Fruit fly (Drosophila melanogaster): ENCODE data around the gene CG31076.

CG31076 gene

dm6 chr3R:26989802-26990509 lies at the start of gene CG31076:
TSS of gene CG31076 (minus strand) at chr3R:26989852.
- TF ChIP-seq CG17801 (GFP tag; optimal IDR thresholded peaks at IDR 0.05; ENCODE audit: partially characterized antibody): no peak

- no peak for TF ChIP-seq CG17801 (GFP tag; optimal IDR thresholded peaks at IDR 0.05; ENCODE audit: partially characterized antibody)
These were observed 44.3 kb upstream of the CG31076 start for dm6 chr3R:27033935-27034334.

DNA sequence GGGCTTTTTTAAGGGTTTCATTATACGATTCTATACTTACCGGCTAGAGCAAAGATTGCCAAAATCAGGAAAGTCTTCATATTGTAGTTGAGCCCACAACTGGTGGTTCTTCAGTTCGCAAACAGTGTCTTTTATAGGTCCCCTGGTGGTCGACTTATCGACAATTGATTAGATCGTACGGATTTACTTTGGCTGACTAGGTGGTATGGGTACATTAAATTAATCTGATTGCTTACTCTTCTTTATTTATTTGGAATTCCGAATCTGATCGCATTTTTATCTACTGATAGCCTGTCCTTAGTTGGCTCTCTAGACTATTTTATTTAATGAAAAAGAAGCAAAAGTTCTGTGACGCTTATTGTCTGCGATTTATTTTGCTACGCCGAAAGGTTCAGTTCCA lies 36.4 kb upstream of the CG31076 start, which contains the start of gene CG6271:
Gene CG6271, minus strand, starts transcription at position 101 of the 400 bp plus-strand sequence.
- TF ChIP-seq CG17801 (GFP tag; optimal IDR thresholded peaks at IDR 0.05; ENCODE audit: partially characterized antibody): no peak

- no peak for TF ChIP-seq CG17801 (GFP tag; optimal IDR thresholded peaks at IDR 0.05; ENCODE audit: partially characterized antibody)
These were observed 33.5 kb upstream of the CG31076 start, which contains the start of gene CG6277 for dm6 chr3R:27023117-27023516. TSS of gene CG6277 (minus strand) at chr3R:27023217.

dm6 chr3R:27021278-27021677 lies 31.6 kb upstream of the CG31076 start, which contains the start of gene CG6283:
TSS of gene CG6283 (minus strand) at chr3R:27021378.
- TF ChIP-seq CG17801 (GFP tag; optimal IDR thresholded peaks at IDR 0.05; ENCODE audit: partially characterized antibody): no peak

- TF ChIP-seq CG17801 (GFP tag; optimal IDR thresholded peaks at IDR 0.05; ENCODE audit: partially characterized antibody): no peak
These were observed 30.1 kb upstream of the CG31076 start, which contains the start of gene CG17191 for dm6 chr3R:27019701-27020172. TSS of gene CG17191 (minus strand) at chr3R:27019751.

DNA sequence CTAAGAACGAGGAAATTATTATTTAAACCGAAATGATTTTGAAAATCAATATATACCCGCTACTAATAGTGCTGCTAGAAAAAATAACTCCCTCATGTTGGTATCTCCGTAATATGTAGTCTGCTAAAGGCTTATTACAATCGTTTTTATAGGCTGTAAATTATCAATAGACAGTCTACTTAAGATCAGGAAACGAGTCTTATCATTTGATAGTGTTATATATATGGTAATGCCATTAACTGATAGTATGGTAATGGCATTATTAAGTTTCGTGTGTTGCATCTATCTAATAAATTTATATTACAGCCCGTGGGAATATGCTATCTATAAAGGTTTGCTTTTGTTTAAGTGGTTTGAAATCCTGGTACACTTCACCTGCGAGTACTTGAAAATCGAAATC lies 28.5 kb upstream of the CG31076 start, which contains the start of gene CG17192:
Gene CG17192, minus strand, starts transcription at position 101 of the 400 bp plus-strand sequence.
- no peak for TF ChIP-seq CG17801 (GFP tag; optimal IDR thresholded peaks at IDR 0.05; ENCODE audit: partially characterized antibody)

DNA sequence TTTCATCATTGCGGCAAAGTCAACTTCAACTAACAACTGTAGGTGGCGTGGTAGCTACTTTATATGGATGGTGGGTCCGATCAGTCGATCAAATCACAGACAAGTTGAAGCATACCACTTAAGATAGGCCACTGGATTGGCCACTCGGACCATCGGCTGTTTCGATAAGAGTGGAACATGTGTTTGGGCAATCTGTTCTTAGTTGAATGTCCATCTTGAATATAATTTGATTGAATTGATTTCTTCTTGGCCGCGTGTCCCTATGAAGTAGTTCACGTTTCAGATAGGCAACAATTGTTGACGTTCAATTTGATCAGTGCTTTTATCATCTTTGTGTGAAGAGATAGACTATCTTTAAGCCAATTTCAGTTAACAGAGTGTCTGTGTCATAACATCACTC lies 17.4 kb upstream of the CG31076 start, which contains the start of gene CG6295:
Gene CG6295, minus strand, starts transcription at position 34 of the 400 bp plus-strand sequence.
- no peak for TF ChIP-seq CG17801 (GFP tag; optimal IDR thresholded peaks at IDR 0.05; ENCODE audit: partially characterized antibody)

dm6 chr3R:27005338-27005737 lies 15.7 kb upstream of the CG31076 start, which contains the start of gene CG6296:
TSS of gene CG6296 (minus strand) at chr3R:27005469.
- TF ChIP-seq CG17801 (GFP tag; optimal IDR thresholded peaks at IDR 0.05; ENCODE audit: partially characterized antibody): no peak

- no peak for TF ChIP-seq CG17801 (GFP tag; optimal IDR thresholded peaks at IDR 0.05; ENCODE audit: partially characterized antibody)
These were observed 13.1 kb upstream of the CG31076 start for dm6 chr3R:27002787-27003186.

DNA sequence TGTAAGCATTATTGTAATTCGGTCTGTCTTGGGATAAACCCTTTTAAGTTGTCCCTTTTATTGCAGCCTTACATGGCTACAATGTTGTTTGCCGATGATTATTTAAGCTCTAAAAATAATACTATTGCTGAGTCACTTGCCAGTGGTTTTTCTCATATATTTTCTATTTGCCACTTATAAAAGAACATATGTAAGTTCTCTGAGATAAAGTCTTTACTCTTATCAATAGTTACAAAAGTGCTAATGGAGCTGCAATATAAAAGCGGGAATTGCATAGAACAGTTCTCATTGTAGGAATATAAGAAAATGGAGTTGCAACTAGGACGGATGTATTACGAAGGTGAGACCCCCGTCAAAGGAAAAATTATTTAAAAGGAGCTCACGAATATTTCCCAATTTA lies 9.8 kb upstream of the CG31076 start, which contains the start of gene CG31077:
Gene CG31077, plus strand, starts transcription at position 301 of the 400 bp plus-strand sequence.
- no peak for TF ChIP-seq CG17801 (GFP tag; optimal IDR thresholded peaks at IDR 0.05; ENCODE audit: partially characterized antibody)

- no peak for TF ChIP-seq CG17801 (GFP tag; optimal IDR thresholded peaks at IDR 0.05; ENCODE audit: partially characterized antibody)
These were observed 7.0 kb upstream of the CG31076 start, which contains the start of gene RYa-R for dm6 chr3R:26996642-26997041. TSS of gene RYa-R (plus strand) at chr3R:26996980.

dm6 chr3R:26994532-26994931 lies 4.9 kb upstream of the CG31076 start, which contains the start of gene TwdlC:
TSS of gene TwdlC (plus strand) at chr3R:26994832.
- TF ChIP-seq CG17801 (GFP tag; optimal IDR thresholded peaks at IDR 0.05; ENCODE audit: partially characterized antibody): no peak

DNA sequence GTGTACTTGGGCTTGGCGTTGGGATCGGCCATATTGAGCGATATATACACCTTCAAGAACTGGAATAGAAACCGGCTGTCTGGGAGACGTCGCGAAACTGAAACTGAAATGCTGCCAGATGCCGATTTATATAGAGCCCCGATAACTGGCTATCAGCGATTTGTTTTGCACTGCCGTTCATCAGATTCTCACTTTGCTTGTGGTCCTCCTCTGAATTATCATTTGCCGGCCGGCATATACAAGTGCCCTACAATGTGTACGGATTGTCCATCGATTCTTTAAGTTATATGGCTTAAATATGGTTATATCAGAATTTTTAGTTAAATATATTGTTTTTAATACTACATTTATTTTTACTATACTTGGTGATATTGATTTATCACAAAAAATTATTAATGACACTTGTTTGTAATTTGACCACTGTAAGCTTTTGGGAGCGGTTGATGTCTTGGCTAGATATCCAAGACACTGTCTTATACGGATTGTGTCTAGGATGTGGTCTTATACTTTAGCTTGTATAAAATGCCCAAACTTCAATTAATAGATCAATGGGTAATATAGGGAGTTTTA lies 1.2 kb downstream of the CG31076 start, which contains the start of gene CG31075:
Gene CG31075, minus strand, starts transcription at position 106 of the 570 bp plus-strand sequence.
- peak; percentile 75 for TF ChIP-seq CG17801 (GFP tag; optimal IDR thresholded peaks at IDR 0.05; ENCODE audit: partially characterized antibody)

DNA sequence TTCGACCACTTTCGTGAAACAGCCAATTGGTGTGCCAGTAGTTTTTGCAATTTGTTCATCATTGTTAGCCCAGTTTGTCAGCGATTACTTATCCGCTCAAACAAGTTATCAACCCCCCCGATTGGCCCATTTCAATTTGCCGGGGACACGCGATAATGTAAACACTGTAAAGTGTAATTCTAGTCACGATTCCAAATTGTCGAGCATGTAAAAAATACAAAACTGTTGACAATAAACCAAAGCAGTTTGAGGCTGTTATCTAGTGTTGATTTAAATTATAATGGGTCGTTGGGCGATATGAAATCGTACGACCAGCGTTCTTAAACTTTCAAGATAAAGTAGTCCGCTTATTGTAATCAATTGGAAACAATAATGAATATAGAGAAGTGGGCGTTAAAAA lies 2.2 kb downstream of the CG31076 start:
- TF ChIP-seq CG17801 (GFP tag; optimal IDR thresholded peaks at IDR 0.05; ENCODE audit: partially characterized antibody): peak; percentile 19

Data from ovary, adult (tissue).